Worm (Caenorhabditis elegans) whole organism, L2 larva: ENCODE data around the gene C01G10.9.

ENCODE experiments used
- F13H6.1 ChIP-seq: sonication (generic microtip); optimal IDR thresholded peaks from 2 replicates; lab custom pipeline; 2016; ENCODE audit warnings: missing genetic modification characterization, missing compliant biosample characterization
- ama-1 ChIP-seq: fragments of 150-350 bp; optimal IDR thresholded peaks from 2 replicates; lab custom pipeline; 2018; ENCODE audit warnings: inconsistent platforms
- lin-13 ChIP-seq: fragments of 150-350 bp; optimal IDR thresholded peaks from 2 replicates; lab custom pipeline; 2014; ENCODE audit warnings: missing biosample characterization, missing genetic modification reagents, missing genetic modification characterization
- lin-39 ChIP-seq: fragments of 150-350 bp; optimal IDR thresholded peaks from 2 replicates; lab custom pipeline; 2014; ENCODE audit warnings: missing biosample characterization, missing genetic modification reagents, missing genetic modification characterization
- nhr-10 ChIP-seq: sonication (generic microtip); optimal IDR thresholded peaks from 2 replicates; lab custom pipeline; 2017; ENCODE audit warnings: missing biosample characterization, missing genetic modification characterization
- nhr-12 ChIP-seq: fragments of 150-350 bp; optimal IDR thresholded peaks from 2 replicates; lab custom pipeline; 2014; ENCODE audit warnings: missing biosample characterization, missing genetic modification characterization
- nhr-6 ChIP-seq: fragments of 150-350 bp; optimal IDR thresholded peaks from 2 replicates; lab custom pipeline; 2014; ENCODE audit warnings: missing biosample characterization, missing genetic modification characterization
- peb-1 ChIP-seq: fragments of 150-350 bp; optimal IDR thresholded peaks from 2 replicates; lab custom pipeline; 2014; ENCODE audit warnings: missing biosample characterization, missing genetic modification characterization
- sma-9 ChIP-seq, 2 experiments: fragments of 150-350 bp in 1 of 2; sonication (generic microtip) in 1 of 2; optimal IDR thresholded peaks; 2 replicates each; lab custom pipeline; 2014 to 2016; ENCODE audit warnings: missing genetic modification characterization in 2 of 2, mild to moderate bottlenecking in 1 of 2, missing biosample characterization in 1 of 2, missing compliant biosample characterization in 1 of 2, missing genetic modification reagents in 1 of 2, moderate library complexity in 1 of 2
- unc-62 ChIP-seq: fragments of 150-350 bp; optimal IDR thresholded peaks from 2 replicates; lab custom pipeline; 2014; ENCODE audit warnings: missing biosample characterization, missing genetic modification reagents, missing genetic modification characterization
- ztf-11 ChIP-seq: sonication (generic microtip); optimal IDR thresholded peaks from 2 replicates; lab custom pipeline; 2017; ENCODE audit warnings: missing biosample characterization, missing genetic modification characterization

DNA sequence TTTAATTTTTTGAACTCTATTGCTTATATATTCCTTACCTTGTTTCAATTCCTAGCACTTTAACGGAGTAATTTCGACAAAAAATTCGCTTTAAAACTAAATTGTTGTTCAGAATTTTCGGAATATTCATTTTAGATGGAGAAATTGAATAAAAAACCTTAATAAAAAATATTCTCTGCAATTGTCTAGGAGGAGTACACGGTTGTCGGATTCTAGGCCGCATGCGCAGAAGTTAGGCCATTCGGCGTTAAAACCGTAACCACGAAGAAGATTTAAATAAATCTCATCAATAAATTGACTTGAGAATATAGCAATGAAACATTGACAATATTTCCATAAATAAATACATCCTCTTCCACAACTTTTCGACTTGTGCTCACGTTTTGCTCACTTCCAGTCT is at the start of gene C01G10.9, which contains the start of gene C01G10.10:
- TF ChIP-seq unc-62 (GFP tag; lab: Kevin White, UChicago), result no peak
- no peak for TF ChIP-seq nhr-10 (tag; lab: Kevin White, UChicago)
- peak; percentile 73 for TF ChIP-seq F13H6.1
- TF ChIP-seq lin-13 (GFP tag; lab: Kevin White, UChicago), result peak; percentile 51
- no peak for TF ChIP-seq ama-1 (lab: Kevin White, UChicago)
- peak; percentile 82 for TF ChIP-seq sma-9 (GFP tag; optimal IDR thresholded peaks at IDR 0.05; lab: Kevin White, UChicago)
- no peak for TF ChIP-seq sma-9 (tag; optimal IDR thresholded peaks at IDR 0.05; lab: Kevin White, UChicago)
- TF ChIP-seq lin-39, result no peak
- TF ChIP-seq ztf-11, result no peak
- no peak for TF ChIP-seq nhr-12 (tag; lab: Kevin White, UChicago)
- TF ChIP-seq peb-1, result no peak
- no peak for TF ChIP-seq nhr-6 (tag; lab: Kevin White, UChicago)
